Worm (Caenorhabditis elegans) whole organism, L2 larva: ENCODE measurements around the gene nex-1.
A peak's percentile ranks its signal among the peaks of the same experiment; 100 is the strongest.

ENCODE experiments used
- C34F6.9 ChIP-seq: fragments of 150-350 bp; optimal IDR thresholded peaks from 2 replicates; lab custom pipeline; 2014; ENCODE audit warnings: missing biosample characterization, missing genetic modification characterization
- F13H6.1 ChIP-seq: sonication (generic microtip); optimal IDR thresholded peaks from 2 replicates; lab custom pipeline; 2016; ENCODE audit warnings: missing genetic modification characterization, missing compliant biosample characterization
- R02D3.7 ChIP-seq: fragments of 150-350 bp; optimal IDR thresholded peaks from 2 replicates; lab custom pipeline; 2014; ENCODE audit warnings: missing biosample characterization, missing genetic modification characterization
- Y55F3AM.14 ChIP-seq: fragments of 200-800 bp; sonication (Bioruptor generic); optimal IDR thresholded peaks from 2 replicates; lab custom pipeline; 2018; ENCODE audit warnings: mild to moderate bottlenecking, missing genetic modification characterization, missing compliant biosample characterization
- ZK546.5 ChIP-seq: sonication (generic microtip); optimal IDR thresholded peaks from 2 replicates; lab custom pipeline; 2017; ENCODE audit warnings: missing biosample characterization, missing genetic modification characterization
- alr-1 ChIP-seq: fragments of 150-350 bp; optimal IDR thresholded peaks from 2 replicates; lab custom pipeline; 2014; ENCODE audit warnings: missing biosample characterization, missing genetic modification characterization
- aly-2 ChIP-seq: fragments of 150-350 bp; optimal IDR thresholded peaks from 2 replicates; lab custom pipeline; 2014; ENCODE audit warnings: missing biosample characterization, missing genetic modification characterization
- ama-1 ChIP-seq: fragments of 150-350 bp; optimal IDR thresholded peaks from 2 replicates; lab custom pipeline; 2018; ENCODE audit warnings: inconsistent platforms
- blmp-1 ChIP-seq: sonication (generic microtip); optimal IDR thresholded peaks from 2 replicates; lab custom pipeline; 2017; ENCODE audit warnings: missing genetic modification characterization, mild to moderate bottlenecking, missing compliant biosample characterization, antibody characterized with exemption, moderate library complexity; ENCODE audit not compliant: insufficient read depth
- ceh-16 ChIP-seq: fragments of 150-350 bp; optimal IDR thresholded peaks from 2 replicates; lab custom pipeline; 2014; ENCODE audit warnings: missing biosample characterization, missing genetic modification characterization
- ceh-82 ChIP-seq: fragments of 150-350 bp; optimal IDR thresholded peaks from 2 replicates; lab custom pipeline; 2014; ENCODE audit warnings: missing biosample characterization, missing genetic modification characterization
- crh-2 ChIP-seq: sonication (generic microtip); optimal IDR thresholded peaks from 2 replicates; lab custom pipeline; 2017; ENCODE audit warnings: missing biosample characterization, missing genetic modification characterization
- dmd-4 ChIP-seq: sonication (generic microtip); optimal IDR thresholded peaks from 2 replicates; lab custom pipeline; 2017; ENCODE audit warnings: missing biosample characterization, missing genetic modification characterization
- egl-27 ChIP-seq: sonication (generic microtip); optimal IDR thresholded peaks from 3 replicates; lab custom pipeline; 2017; ENCODE audit warnings: missing biosample characterization, missing genetic modification reagents, missing genetic modification characterization
- elt-1 ChIP-seq: fragments of 150-350 bp; optimal IDR thresholded peaks from 2 replicates; lab custom pipeline; 2014; ENCODE audit warnings: missing biosample characterization, missing genetic modification characterization
- elt-3 ChIP-seq: sonication (generic microtip); optimal IDR thresholded peaks from 2 replicates; lab custom pipeline; 2017; ENCODE audit warnings: missing biosample characterization, missing genetic modification characterization
- fos-1 ChIP-seq: fragments of 150-350 bp; optimal IDR thresholded peaks from 2 replicates; lab custom pipeline; 2014; ENCODE audit warnings: missing biosample characterization, missing genetic modification characterization
- lin-11 ChIP-seq: fragments of 150-350 bp; sonication (generic microtip); optimal IDR thresholded peaks from 2 replicates; lab custom pipeline; 2014; ENCODE audit warnings: missing biosample characterization, missing genetic modification characterization, inconsistent platforms, mixed read lengths
- lin-13 ChIP-seq: fragments of 150-350 bp; optimal IDR thresholded peaks from 2 replicates; lab custom pipeline; 2014; ENCODE audit warnings: missing biosample characterization, missing genetic modification reagents, missing genetic modification characterization
- lin-39 ChIP-seq: fragments of 150-350 bp; optimal IDR thresholded peaks from 2 replicates; lab custom pipeline; 2014; ENCODE audit warnings: missing biosample characterization, missing genetic modification reagents, missing genetic modification characterization
- mdl-1 ChIP-seq, 2 experiments: fragments of 150-350 bp in 1 of 2; sonication (generic microtip) in 1 of 2; optimal IDR thresholded peaks; 2 replicates each; lab custom pipeline; 2017; ENCODE audit warnings: missing biosample characterization in 2 of 2, missing genetic modification characterization in 2 of 2
- nhr-10 ChIP-seq: sonication (generic microtip); optimal IDR thresholded peaks from 2 replicates; lab custom pipeline; 2017; ENCODE audit warnings: missing biosample characterization, missing genetic modification characterization
- nhr-11 ChIP-seq: fragments of 150-350 bp; optimal IDR thresholded peaks from 2 replicates; lab custom pipeline; 2014; ENCODE audit warnings: missing biosample characterization, missing genetic modification characterization
- nhr-12 ChIP-seq: fragments of 150-350 bp; optimal IDR thresholded peaks from 2 replicates; lab custom pipeline; 2014; ENCODE audit warnings: missing biosample characterization, missing genetic modification characterization
- nhr-129 ChIP-seq: fragments of 150-350 bp; optimal IDR thresholded peaks from 2 replicates; lab custom pipeline; 2014; ENCODE audit warnings: missing biosample characterization, missing genetic modification characterization
- nhr-25 ChIP-seq: fragments of 150-350 bp; sonication (generic microtip); optimal IDR thresholded peaks from 3 replicates; lab custom pipeline; 2014; ENCODE audit warnings: missing biosample characterization, missing genetic modification characterization
- nhr-6 ChIP-seq: fragments of 150-350 bp; optimal IDR thresholded peaks from 2 replicates; lab custom pipeline; 2014; ENCODE audit warnings: missing biosample characterization, missing genetic modification characterization
- peb-1 ChIP-seq: fragments of 150-350 bp; optimal IDR thresholded peaks from 2 replicates; lab custom pipeline; 2014; ENCODE audit warnings: missing biosample characterization, missing genetic modification characterization
- skn-1 ChIP-seq: sonication (generic microtip); optimal IDR thresholded peaks from 2 replicates; lab custom pipeline; 2017; ENCODE audit warnings: missing biosample characterization, missing genetic modification characterization
- sma-3 ChIP-seq: sonication (generic microtip); optimal IDR thresholded peaks from 2 replicates; lab custom pipeline; 2016; ENCODE audit warnings: missing genetic modification reagents, missing genetic modification characterization, missing compliant biosample characterization
- sma-9 ChIP-seq, 2 experiments: fragments of 150-350 bp in 1 of 2; sonication (generic microtip) in 1 of 2; optimal IDR thresholded peaks; 2 replicates each; lab custom pipeline; 2014 to 2016; ENCODE audit warnings: missing genetic modification characterization in 2 of 2, mild to moderate bottlenecking in 1 of 2, missing biosample characterization in 1 of 2, missing compliant biosample characterization in 1 of 2, missing genetic modification reagents in 1 of 2, moderate library complexity in 1 of 2
- snpc-4 ChIP-seq: fragments of 150-350 bp; optimal IDR thresholded peaks from 2 replicates; lab custom pipeline; 2014; ENCODE audit warnings: missing biosample characterization, missing genetic modification characterization
- unc-39 ChIP-seq: fragments of 150-350 bp; optimal IDR thresholded peaks from 2 replicates; lab custom pipeline; 2014; ENCODE audit warnings: missing biosample characterization, missing genetic modification characterization
- unc-55 ChIP-seq: fragments of 150-350 bp; sonication (generic microtip); optimal IDR thresholded peaks from 3 replicates; lab custom pipeline; 2014; ENCODE audit warnings: missing biosample characterization, missing genetic modification reagents, missing genetic modification characterization
- unc-62 ChIP-seq: fragments of 150-350 bp; optimal IDR thresholded peaks from 2 replicates; lab custom pipeline; 2014; ENCODE audit warnings: missing biosample characterization, missing genetic modification reagents, missing genetic modification characterization
- ztf-11 ChIP-seq: sonication (generic microtip); optimal IDR thresholded peaks from 2 replicates; lab custom pipeline; 2017; ENCODE audit warnings: missing biosample characterization, missing genetic modification characterization
- ztf-4 ChIP-seq: fragments of 150-350 bp; optimal IDR thresholded peaks from 2 replicates; lab custom pipeline; 2014; ENCODE audit warnings: missing biosample characterization, missing genetic modification characterization

nex-1 gene

DNA sequence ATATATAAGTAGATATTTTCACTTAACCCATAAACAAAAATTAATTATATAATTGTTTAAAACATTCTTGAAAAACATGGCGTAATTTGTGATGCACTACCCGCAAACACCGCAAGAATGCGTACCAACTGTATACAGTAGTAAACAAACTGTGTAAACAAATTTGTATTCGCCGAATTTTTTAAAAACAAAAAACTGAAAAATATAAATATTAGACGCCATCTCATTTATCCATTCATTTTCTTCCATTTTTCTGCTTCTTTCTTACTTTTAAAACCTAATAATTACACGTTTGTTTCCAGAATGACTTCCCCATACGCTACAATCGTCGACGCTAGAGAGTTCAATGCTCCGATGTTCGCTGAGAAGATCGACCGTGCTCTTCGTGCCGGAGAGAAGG, at the start of gene nex-1:
nex-1 (plus strand) TSS at position 301 of the 400 bp plus-strand sequence.
- TF ChIP-seq elt-1 (tag; lab: Kevin White, UChicago) (no peak), alr-1 (tag; lab: Kevin White, UChicago) (no peak), fos-1 (tag; lab: Kevin White, UChicago) (no peak)

- no peak for TF ChIP-seq nhr-10
- TF ChIP-seq C34F6.9 (tag; lab: Kevin White, UChicago): no peak
- TF ChIP-seq elt-3 (tag; lab: Kevin White, UChicago): no peak
- no peak for TF ChIP-seq ceh-82 (tag; lab: Kevin White, UChicago)
Observed at ce11 chrIII:5179166-5179565, 46.3 kb upstream of the nex-1 start.

ce11 chrIII:5180588-5180987, 44.8 kb upstream of the nex-1 start:
- no peak for TF ChIP-seq snpc-4
- TF ChIP-seq nhr-129 (tag; lab: Kevin White, UChicago): peak; percentile 33
- no peak for TF ChIP-seq nhr-12
- no peak for TF ChIP-seq ama-1 (lab: Kevin White, UChicago)
- TF ChIP-seq alr-1 (tag; lab: Kevin White, UChicago): no peak
- no peak for TF ChIP-seq crh-2 (tag; lab: Kevin White, UChicago)
- peak; percentile 51 for TF ChIP-seq fos-1 (tag; lab: Kevin White, UChicago)
- TF ChIP-seq lin-13 (GFP tag; lab: Kevin White, UChicago): no peak
- TF ChIP-seq ceh-16 (tag; lab: Kevin White, UChicago): no peak
- no peak for TF ChIP-seq sma-9 (GFP tag; optimal IDR thresholded peaks at IDR 0.05; lab: Kevin White, UChicago)
- no peak for TF ChIP-seq sma-9 (tag; optimal IDR thresholded peaks at IDR 0.05; lab: Kevin White, UChicago)
- TF ChIP-seq lin-11: no peak

ce11 chrIII:5181217-5181616, 44.2 kb upstream of the nex-1 start:
- no peak for TF ChIP-seq unc-62 (GFP tag; lab: Kevin White, UChicago)
- TF ChIP-seq alr-1 (tag; lab: Kevin White, UChicago): no peak
- TF ChIP-seq ceh-16 (tag; lab: Kevin White, UChicago): no peak
- TF ChIP-seq peb-1 (tag; lab: Kevin White, UChicago): no peak
- TF ChIP-seq ztf-4: no peak
- TF ChIP-seq dmd-4 (tag; lab: Kevin White, UChicago): no peak
- no peak for TF ChIP-seq nhr-25
- TF ChIP-seq nhr-11 (tag; lab: Kevin White, UChicago): no peak
- TF ChIP-seq lin-13 (GFP tag; lab: Kevin White, UChicago): no peak
- TF ChIP-seq snpc-4: no peak
- TF ChIP-seq ztf-11 (tag; lab: Kevin White, UChicago): no peak
- TF ChIP-seq ZK546.5 (tag; lab: Kevin White, UChicago): no peak
- no peak for TF ChIP-seq sma-3 (GFP tag; lab: Kevin White, UChicago)
- peak; percentile 42 for TF ChIP-seq nhr-129 (tag; lab: Kevin White, UChicago)
- no peak for TF ChIP-seq nhr-6
- peak; percentile 22 for TF ChIP-seq fos-1 (tag; lab: Kevin White, UChicago)
- TF ChIP-seq ceh-82 (tag; lab: Kevin White, UChicago): no peak

- TF ChIP-seq C34F6.9 (tag; lab: Kevin White, UChicago): no peak
- no peak for TF ChIP-seq unc-55
- no peak for TF ChIP-seq F13H6.1 (tag; lab: Kevin White, UChicago)
- no peak for TF ChIP-seq nhr-11 (tag; lab: Kevin White, UChicago)
- TF ChIP-seq ama-1 (lab: Kevin White, UChicago): no peak
- TF ChIP-seq elt-1 (tag; lab: Kevin White, UChicago): no peak
- no peak for TF ChIP-seq unc-39
- TF ChIP-seq egl-27 (tag; lab: Kevin White, UChicago): no peak
- TF ChIP-seq aly-2: no peak
- no peak for TF ChIP-seq nhr-10
- TF ChIP-seq sma-9 (GFP tag; optimal IDR thresholded peaks at IDR 0.05; lab: Kevin White, UChicago): no peak
- no peak for TF ChIP-seq sma-9 (tag; optimal IDR thresholded peaks at IDR 0.05; lab: Kevin White, UChicago)
- TF ChIP-seq crh-2 (tag; lab: Kevin White, UChicago): no peak
- no peak for TF ChIP-seq Y55F3AM.14 (GFP tag; lab: Kevin White, UChicago)
- TF ChIP-seq R02D3.7 (tag; lab: Kevin White, UChicago): no peak
- no peak for TF ChIP-seq lin-39
- no peak for TF ChIP-seq elt-3 (tag; lab: Kevin White, UChicago)
- no peak for TF ChIP-seq mdl-1 (tag; optimal IDR thresholded peaks at IDR 0.05; lab: Kevin White, UChicago)
- no peak for TF ChIP-seq blmp-1 (tag; lab: Kevin White, UChicago)
- no peak for TF ChIP-seq skn-1
Observed at ce11 chrIII:5181641-5182040, 43.8 kb upstream of the nex-1 start.
